Fruit fly (Drosophila melanogaster) whole organism: ENCODE results near the gene 2mit.

ENCODE experiments used
- CG8478 ChIP-seq: fragments of >200 bp; optimal IDR thresholded peaks from 2 replicates; lab custom pipeline; 2018; ENCODE audit warnings: inconsistent platforms
- Dll ChIP-seq: fragments of >200 bp; optimal IDR thresholded peaks from 2 replicates; lab custom pipeline; 2017
- EcR ChIP-seq, 2 experiments: fragments of >200 bp; optimal IDR thresholded peaks; 2 replicates each; lab custom pipeline; 2017; ENCODE audit warnings: missing biosample characterization in 2 of 2, missing genetic modification characterization in 2 of 2, missing genetic modification reagents in 2 of 2
- pan ChIP-seq: fragments of >200 bp; optimal IDR thresholded peaks from 2 replicates; lab custom pipeline; 2017
- psq ChIP-seq: fragments of >200 bp; optimal IDR thresholded peaks from 2 replicates; lab custom pipeline; 2017
- usp ChIP-seq: fragments of >200 bp; optimal IDR thresholded peaks from 2 replicates; lab custom pipeline; 2017; ENCODE audit warnings: missing biosample characterization, missing genetic modification characterization, mixed read lengths

- no peak for TF ChIP-seq EcR (GFP tag; optimal IDR thresholded peaks at IDR 0.05; lab: Kevin White, UChicago)
- no peak for TF ChIP-seq CG8478
- TF ChIP-seq usp (GFP tag; lab: Kevin White, UChicago): no peak
- TF ChIP-seq Dll (lab: Kevin White, UChicago): no peak
- no peak for TF ChIP-seq pan (lab: Kevin White, UChicago)
- TF ChIP-seq psq (lab: Kevin White, UChicago): no peak
Observed at dm6 chr3R:13078263-13078662, 77.2 kb downstream of the 2mit start.
